Fruit fly (Drosophila melanogaster): ENCODE measurements around the gene CG9921.

CG9921 gene

dm6 chrX:16303636-16304035, 29.8 kb downstream of the CG9921 start, which contains the start of gene CG3679 (continued):
- TF ChIP-seq pnt (GFP tag; optimal IDR thresholded peaks at IDR 0.05) (no peak), vvl (GFP tag; IDR thresholded peaks at IDR 0.05) (no peak), Dp (GFP tag; optimal IDR thresholded peaks at IDR 0.05) (peak; percentile 74), CG17829 (tag; optimal IDR thresholded peaks at IDR 0.05) (no peak), CG6813 (GFP tag; optimal IDR thresholded peaks at IDR 0.05) (no peak), al (GFP tag; IDR thresholded peaks at IDR 0.05) (no peak), CG17802 (tag; optimal IDR thresholded peaks at IDR 0.05) (peak; percentile 34), Bgb (GFP tag; IDR thresholded peaks at IDR 0.05; ENCODE audit: partially characterized antibody) (peak; percentile 78), amos (GFP tag; IDR thresholded peaks at IDR 0.05; ENCODE audit: partially characterized antibody) (peak; percentile 73; the same call in 1 of the 2 replicates), da (GFP tag; optimal IDR thresholded peaks at IDR 0.05) (no peak), Bdp1 (GFP tag; optimal IDR thresholded peaks at IDR 0.05) (no peak), CG33213 (GFP tag; optimal IDR thresholded peaks at IDR 0.05) (no peak), Sox100B (GFP tag; optimal IDR thresholded peaks at IDR 0.05) (no peak), ftz-f1 (GFP tag; optimal IDR thresholded peaks at IDR 0.05) (no peak), dpn (GFP tag; optimal IDR thresholded peaks at IDR 0.05) (no peak), CG10543 (GFP tag; optimal IDR thresholded peaks at IDR 0.05) (no peak), ssp (GFP tag; IDR thresholded peaks at IDR 0.05) (peak; percentile 95), hbn (GFP tag; IDR thresholded peaks at IDR 0.05; ENCODE audit: partially characterized antibody) (peak; percentile 58; the same call in 1 of the 2 replicates), CG7963 (GFP tag; IDR thresholded peaks at IDR 0.05; ENCODE audit: partially characterized antibody) (peak; percentile 70), CG30431 (GFP tag; optimal IDR thresholded peaks at IDR 0.05) (no peak), wdn (GFP tag; IDR thresholded peaks at IDR 0.05) (no peak), unc-4 (GFP tag; IDR thresholded peaks at IDR 0.05; ENCODE audit: partially characterized antibody) (peak; percentile 62; the same call in 1 of the 2 replicates), prd (optimal IDR thresholded peaks at IDR 0.05) (no peak), prd (GFP tag; IDR thresholded peaks at IDR 0.05) (no peak), kay (GFP tag; optimal IDR thresholded peaks at IDR 0.05) (no peak), ab (GFP tag; optimal IDR thresholded peaks at IDR 0.05) (no peak), CG7786 (GFP tag; optimal IDR thresholded peaks at IDR 0.05) (no peak), zen2 (GFP tag; IDR thresholded peaks at IDR 0.05; ENCODE audit: partially characterized antibody) (peak; percentile 12; the same call in 1 of the 3 replicates), sim (GFP tag; IDR thresholded peaks at IDR 0.05) (no peak), CG14710 (tag; optimal IDR thresholded peaks at IDR 0.05) (peak; percentile 35), Ssrp (tag; optimal IDR thresholded peaks at IDR 0.05) (no peak), CG1792 (GFP tag; optimal IDR thresholded peaks at IDR 0.05) (no peak), nerfin-2 (GFP tag; IDR thresholded peaks at IDR 0.05; ENCODE audit: partially characterized antibody) (peak; percentile 69), stwl (tag; optimal IDR thresholded peaks at IDR 0.05) (peak; percentile 28), YL-1 (GFP tag; optimal IDR thresholded peaks at IDR 0.05) (no peak), Atf-2 (GFP tag; optimal IDR thresholded peaks at IDR 0.05) (no peak), crol (GFP tag; IDR thresholded peaks at IDR 0.05) (no peak), slou (GFP tag; optimal IDR thresholded peaks at IDR 0.05) (no peak), dimm (GFP tag; IDR thresholded peaks at IDR 0.05) (no peak), corto (GFP tag; optimal IDR thresholded peaks at IDR 0.05) (no peak), cg (GFP tag; optimal IDR thresholded peaks at IDR 0.05) (peak; percentile 25), HLH54F (GFP tag; optimal IDR thresholded peaks at IDR 0.05) (no peak), pho (GFP tag; optimal IDR thresholded peaks at IDR 0.05) (no peak), tio (GFP tag; optimal IDR thresholded peaks at IDR 0.05) (no peak), pzg (GFP tag; optimal IDR thresholded peaks at IDR 0.05) (peak; percentile 38), CG32532 (GFP tag; IDR thresholded peaks at IDR 0.05) (no peak), eyg (GFP tag; optimal IDR thresholded peaks at IDR 0.05) (no peak), Doc3 (GFP tag; IDR thresholded peaks at IDR 0.05; ENCODE audit: partially characterized antibody) (peak; percentile 58; the same call in 2 of the 3 replicates), CG8388 (GFP tag; optimal IDR thresholded peaks at IDR 0.05) (no peak), CG7357 (GFP tag; IDR thresholded peaks at IDR 0.05) (peak; percentile 87), tna (GFP tag; IDR thresholded peaks at IDR 0.05; ENCODE audit: partially characterized antibody) (peak; percentile 61)
